Worm (Caenorhabditis elegans) whole organism, late embryonic: Measurements from ENCODE around the gene col-94.
A peak's percentile ranks its signal among the peaks of the same experiment; 100 is the strongest.

ENCODE experiments used
- C08G9.2 ChIP-seq: sonication (generic microtip); optimal IDR thresholded peaks from 2 replicates; lab custom pipeline; 2016; ENCODE audit warnings: mild to moderate bottlenecking, missing genetic modification characterization, moderate library complexity, missing compliant biosample characterization
- F13H6.1 ChIP-seq: sonication (generic microtip); optimal IDR thresholded peaks from 2 replicates; lab custom pipeline; 2016; ENCODE audit warnings: missing genetic modification characterization, missing compliant biosample characterization
- T23F11.4 ChIP-seq: fragments of 200-800 bp; sonication (Bioruptor generic); optimal IDR thresholded peaks from 2 replicates; lab custom pipeline; 2018; ENCODE audit warnings: mild to moderate bottlenecking, missing genetic modification characterization, missing compliant biosample characterization
- Y22D7AL.16 ChIP-seq: sonication (generic microtip); optimal IDR thresholded peaks from 2 replicates; lab custom pipeline; 2016; ENCODE audit warnings: missing genetic modification characterization, missing compliant biosample characterization
- ceh-14 ChIP-seq: sonication (generic microtip); optimal IDR thresholded peaks from 2 replicates; lab custom pipeline; 2016; ENCODE audit warnings: missing genotype, missing genetic modification characterization, missing compliant biosample characterization
- ceh-18 ChIP-seq: sonication (generic microtip); optimal IDR thresholded peaks from 2 replicates; lab custom pipeline; 2016; ENCODE audit warnings: missing genetic modification characterization, missing compliant biosample characterization
- ceh-24 ChIP-seq: sonication (generic microtip); optimal IDR thresholded peaks from 2 replicates; lab custom pipeline; 2016; ENCODE audit warnings: mild to moderate bottlenecking, missing genetic modification characterization, missing compliant biosample characterization
- ceh-31 ChIP-seq: sonication (generic microtip); optimal IDR thresholded peaks from 2 replicates; lab custom pipeline; 2016; ENCODE audit warnings: missing genetic modification characterization, missing compliant biosample characterization
- ceh-34 ChIP-seq: sonication (generic microtip); optimal IDR thresholded peaks from 2 replicates; lab custom pipeline; 2016; ENCODE audit warnings: mild to moderate bottlenecking, missing genetic modification characterization, missing compliant biosample characterization
- ceh-45 ChIP-seq: fragments of 200-800 bp; sonication (Bioruptor generic); IDR thresholded peaks from 2 replicates; pipeline ENCODE4 v1.3.6; 2022; ENCODE audit warnings: missing genetic modification reagents, missing genetic modification characterization, missing compliant biosample characterization
- dmd-4 ChIP-seq: sonication (generic microtip); optimal IDR thresholded peaks from 2 replicates; lab custom pipeline; 2016; ENCODE audit warnings: borderline replicate concordance, missing genetic modification characterization, missing compliant biosample characterization
- ets-4 ChIP-seq: sonication (generic microtip); optimal IDR thresholded peaks from 2 replicates; lab custom pipeline; 2016; ENCODE audit warnings: missing genetic modification characterization, missing compliant biosample characterization
- eyg-1 ChIP-seq: sonication (generic microtip); optimal IDR thresholded peaks from 2 replicates; lab custom pipeline; 2016; ENCODE audit warnings: missing genotype, missing genetic modification characterization, missing compliant biosample characterization
- hlh-13 ChIP-seq: fragments of 200-800 bp; sonication (Bioruptor generic); optimal IDR thresholded peaks from 2 replicates; lab custom pipeline; 2018; ENCODE audit warnings: mild to moderate bottlenecking, missing genetic modification characterization, missing compliant biosample characterization
- hlh-30 ChIP-seq: sonication (generic microtip); optimal IDR thresholded peaks from 2 replicates; lab custom pipeline; 2017; ENCODE audit warnings: antibody characterized with exemption, missing genetic modification characterization, missing compliant biosample characterization; ENCODE audit not compliant: insufficient read depth
- hlh-8 ChIP-seq: sonication (generic microtip); optimal IDR thresholded peaks from 2 replicates; lab custom pipeline; 2016; ENCODE audit warnings: missing genotype, missing genetic modification characterization, missing compliant biosample characterization
- lim-6 ChIP-seq: sonication (generic microtip); optimal IDR thresholded peaks from 2 replicates; lab custom pipeline; 2016; ENCODE audit warnings: missing genetic modification characterization, missing compliant biosample characterization
- lin-11 ChIP-seq: fragments of 200-800 bp; sonication (Bioruptor generic); optimal IDR thresholded peaks from 2 replicates; lab custom pipeline; 2018; ENCODE audit warnings: mild to moderate bottlenecking, missing genetic modification characterization, missing compliant biosample characterization
- madf-2 ChIP-seq: sonication (generic microtip); optimal IDR thresholded peaks from 2 replicates; lab custom pipeline; 2017; ENCODE audit warnings: missing genetic modification characterization, missing compliant biosample characterization
- mec-3 ChIP-seq: sonication (generic microtip); optimal IDR thresholded peaks from 2 replicates; lab custom pipeline; 2016; ENCODE audit warnings: borderline replicate concordance, missing genetic modification characterization, missing compliant biosample characterization
- nhr-11 ChIP-seq: fragments of 150-350 bp; optimal IDR thresholded peaks from 2 replicates; lab custom pipeline; 2014; ENCODE audit warnings: missing biosample characterization, missing genetic modification characterization
- odd-2 ChIP-seq: sonication (generic microtip); optimal IDR thresholded peaks from 2 replicates; lab custom pipeline; 2017; ENCODE audit warnings: antibody characterized with exemption, mild to moderate bottlenecking, missing genetic modification characterization, missing compliant biosample characterization
- pag-3 ChIP-seq: sonication (generic microtip); optimal IDR thresholded peaks from 2 replicates; lab custom pipeline; 2016; ENCODE audit warnings: missing compliant biosample characterization, missing genetic modification characterization, borderline replicate concordance
- pat-9 ChIP-seq: fragments of 200-800 bp; sonication (Bioruptor generic); optimal IDR thresholded peaks from 2 replicates; lab custom pipeline; 2018; ENCODE audit warnings: mild to moderate bottlenecking, missing genetic modification characterization, moderate library complexity, missing compliant biosample characterization
- pha-2 ChIP-seq: sonication (generic microtip); optimal IDR thresholded peaks from 2 replicates; lab custom pipeline; 2017; ENCODE audit warnings: mild to moderate bottlenecking, missing genetic modification characterization, missing compliant biosample characterization
- pha-4 ChIP-seq: fragments of 150-350 bp; optimal IDR thresholded peaks from 2 replicates; lab custom pipeline; 2018; ENCODE audit warnings: missing biosample characterization, missing genetic modification reagents, missing genetic modification characterization
- pros-1 ChIP-seq: fragments of 150-350 bp; optimal IDR thresholded peaks from 2 replicates; lab custom pipeline; 2014; ENCODE audit warnings: missing biosample characterization, missing genetic modification reagents, missing genetic modification characterization
- ref-2 ChIP-seq: sonication (generic microtip); optimal IDR thresholded peaks from 2 replicates; lab custom pipeline; 2016; ENCODE audit warnings: missing genetic modification characterization, missing compliant biosample characterization
- sdc-2 ChIP-seq: sonication (generic microtip); optimal IDR thresholded peaks from 2 replicates; lab custom pipeline; 2016; ENCODE audit warnings: missing genotype, missing genetic modification characterization, missing compliant biosample characterization
- sox-2 ChIP-seq: fragments of 200-800 bp; sonication (Bioruptor generic); IDR thresholded peaks from 2 replicates; pipeline ENCODE4 v1.3.6; 2022; ENCODE audit warnings: missing genetic modification reagents, missing genetic modification characterization, missing compliant biosample characterization
- sox-4 ChIP-seq: sonication (generic microtip); optimal IDR thresholded peaks from 2 replicates; lab custom pipeline; 2017; ENCODE audit warnings: mild to moderate bottlenecking, missing genetic modification characterization, inconsistent platforms, missing compliant biosample characterization
- syd-9 ChIP-seq: sonication (generic microtip); optimal IDR thresholded peaks from 2 replicates; lab custom pipeline; 2016; ENCODE audit warnings: mild to moderate bottlenecking, missing genetic modification characterization, moderate library complexity, missing compliant biosample characterization
- tbx-7 ChIP-seq: sonication (generic microtip); optimal IDR thresholded peaks from 2 replicates; lab custom pipeline; 2016; ENCODE audit warnings: missing genotype, missing genetic modification characterization, missing compliant biosample characterization
- ttx-3 ChIP-seq: sonication (generic microtip); optimal IDR thresholded peaks from 2 replicates; lab custom pipeline; 2016; ENCODE audit warnings: missing genetic modification reagents, missing genetic modification characterization, missing compliant biosample characterization
- unc-55 ChIP-seq: sonication (generic microtip); optimal IDR thresholded peaks from 2 replicates; lab custom pipeline; 2017; ENCODE audit warnings: missing biosample characterization, missing genetic modification reagents, missing genetic modification characterization
- zip-5 ChIP-seq: sonication (generic microtip); optimal IDR thresholded peaks from 2 replicates; lab custom pipeline; 2016; ENCODE audit warnings: missing genetic modification characterization, missing compliant biosample characterization

col-94 gene

DNA sequence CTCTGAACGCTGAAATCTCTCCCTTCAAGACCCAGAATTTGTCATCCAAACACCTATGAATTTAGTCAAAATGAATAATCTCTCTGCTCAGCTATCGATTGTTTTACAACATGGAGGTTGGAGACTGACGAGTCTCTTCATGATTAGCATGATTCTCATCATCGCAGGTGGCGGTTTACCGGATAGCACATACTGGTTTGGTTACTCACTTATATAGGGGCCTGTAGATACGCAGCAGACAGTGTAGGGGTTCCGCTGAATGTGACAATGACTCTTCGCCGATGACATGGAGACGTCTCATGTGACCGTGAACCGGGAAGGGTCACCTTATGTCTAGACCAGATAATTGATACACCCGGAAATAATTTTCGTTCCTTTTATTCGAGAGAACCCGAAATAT lies 11.1 kb downstream of the col-94 start:
- no peak for TF ChIP-seq zip-5 (tag; lab: Kevin White, UChicago)
- TF ChIP-seq C08G9.2: no peak
- TF ChIP-seq T23F11.4 (GFP tag; lab: Kevin White, UChicago): no peak
- TF ChIP-seq ttx-3 (tag; lab: Kevin White, UChicago): no peak
- TF ChIP-seq lim-6 (tag; lab: Kevin White, UChicago): no peak
- TF ChIP-seq, all 69 proteins: peak for 0

DNA sequence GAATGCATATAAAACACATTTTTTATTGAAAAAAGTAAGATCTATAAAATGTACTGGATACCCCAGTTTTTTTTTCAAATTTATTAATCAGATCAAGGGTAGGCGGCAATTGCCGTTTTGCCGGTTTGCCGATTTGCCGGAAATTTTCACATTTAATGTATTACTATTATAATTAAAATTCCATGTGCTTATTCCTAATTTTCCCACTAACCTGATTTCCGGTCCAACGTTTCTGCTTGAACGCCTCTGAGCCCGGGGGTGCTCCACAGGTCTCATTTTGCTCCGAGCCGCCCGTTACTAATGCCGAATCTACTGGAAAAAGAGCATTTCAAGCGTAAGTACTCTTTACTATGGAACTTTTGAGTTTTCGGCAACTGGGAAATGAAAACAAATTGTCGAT lies 18.0 kb downstream of the col-94 start, which contains the start of gene dhc-4:
Gene dhc-4 (plus strand): TSS at position 301 of the 400 bp plus-strand sequence.
- TF ChIP-seq sdc-2 (tag; lab: Kevin White, UChicago): no peak
- TF ChIP-seq ceh-24: no peak
- no peak for TF ChIP-seq dmd-4 (tag; lab: Kevin White, UChicago)
- no peak for TF ChIP-seq tbx-7 (tag; lab: Kevin White, UChicago)
- no peak for TF ChIP-seq unc-55 (GFP tag; lab: Kevin White, UChicago)
- no peak for TF ChIP-seq ceh-18 (tag; lab: Kevin White, UChicago)
- TF ChIP-seq pag-3 (tag; lab: Kevin White, UChicago): no peak
- TF ChIP-seq hlh-8 (tag; lab: Kevin White, UChicago): no peak
- TF ChIP-seq pat-9 (tag; lab: Kevin White, UChicago): no peak
- no peak for TF ChIP-seq odd-2

DNA sequence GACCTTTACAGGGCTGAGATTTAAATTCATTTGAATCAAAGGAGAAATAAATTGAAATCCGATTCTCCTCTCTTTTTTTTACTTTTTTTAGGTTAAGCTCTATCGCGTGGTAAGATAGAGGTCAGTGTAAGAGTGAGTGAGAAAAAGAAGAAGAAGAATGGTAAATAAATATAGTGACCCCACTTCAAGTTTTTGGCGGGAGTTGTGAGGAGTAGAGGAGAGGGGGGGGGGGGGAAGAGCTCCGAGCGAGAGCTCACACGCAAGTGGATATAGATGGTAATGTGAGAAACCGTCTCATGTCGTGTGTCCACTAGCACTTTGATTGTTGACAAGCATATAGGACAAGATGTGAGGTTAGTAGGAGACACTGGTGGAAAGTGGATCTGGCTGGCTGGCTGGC lies 20.7 kb downstream of the col-94 start, which contains the start of gene W05B2.2:
Gene W05B2.2 (minus strand): TSS at position 101 of the 400 bp plus-strand sequence.
- TF ChIP-seq hlh-30 (tag; lab: Kevin White, UChicago) (no peak), pha-4 (tag; lab: Kevin White, UChicago) (no peak), syd-9 (tag; lab: Kevin White, UChicago) (no peak), F13H6.1 (tag; lab: Kevin White, UChicago) (no peak), Y22D7AL.16 (tag; lab: Kevin White, UChicago) (no peak), ceh-34 (tag; lab: Kevin White, UChicago) (peak; percentile 50)

DNA sequence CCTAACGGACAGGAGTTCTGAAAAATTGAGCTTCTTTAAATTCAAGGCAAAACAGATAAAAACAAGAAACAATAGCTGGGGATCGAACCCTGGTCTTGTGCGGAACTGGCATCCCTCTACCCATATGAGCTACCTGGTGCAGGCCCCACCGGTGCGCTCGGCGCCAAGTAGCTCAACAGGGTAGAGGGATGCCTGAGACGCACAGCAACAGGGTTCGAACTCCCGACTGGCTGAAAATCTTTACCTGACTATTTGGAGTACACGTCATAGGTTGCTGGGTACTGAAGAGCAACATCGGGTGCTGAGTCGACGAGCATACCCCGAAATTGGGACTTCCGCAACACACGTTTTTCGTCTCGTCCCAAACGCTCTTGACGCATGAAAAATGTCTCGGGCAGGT lies 24.8 kb downstream of the col-94 start:
- TF ChIP-seq dmd-4 (tag; lab: Kevin White, UChicago) (no peak), pros-1 (tag; lab: Kevin White, UChicago) (no peak), madf-2 (tag; lab: Kevin White, UChicago) (no peak), ref-2 (no peak), sox-2 (no peak), eyg-1 (tag; lab: Kevin White, UChicago) (no peak), ceh-45 (no peak), C08G9.2 (no peak), nhr-11 (tag; lab: Kevin White, UChicago) (no peak), lin-11 (no peak), sox-4 (tag; lab: Kevin White, UChicago) (no peak), hlh-13 (GFP tag; lab: Kevin White, UChicago) (no peak), F13H6.1 (tag; lab: Kevin White, UChicago) (no peak), ceh-31 (tag; lab: Kevin White, UChicago) (no peak)

DNA sequence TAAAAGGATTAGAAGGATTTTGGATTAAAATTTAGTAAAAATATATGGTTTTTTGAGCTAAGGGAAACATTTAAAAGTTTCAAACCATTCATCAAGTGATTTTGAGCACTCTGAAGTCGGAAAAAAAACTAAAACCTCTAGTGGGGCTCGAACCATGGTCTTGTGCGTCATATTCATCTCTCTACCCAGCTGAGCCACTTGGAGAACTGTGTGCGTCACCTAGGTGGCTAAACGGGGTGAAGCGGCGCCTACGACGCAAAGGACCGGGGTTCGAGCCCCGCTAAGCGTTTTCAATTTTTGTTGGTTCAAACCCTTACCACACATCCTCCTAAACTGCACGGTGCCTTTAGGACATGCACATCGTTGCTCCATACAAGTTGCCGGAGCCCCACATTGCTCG lies 27.3 kb downstream of the col-94 start:
- TF ChIP-seq dmd-4 (tag; lab: Kevin White, UChicago): no peak
- TF ChIP-seq ets-4 (tag; lab: Kevin White, UChicago): no peak
- TF ChIP-seq mec-3 (tag; lab: Kevin White, UChicago): no peak
- no peak for TF ChIP-seq ceh-14 (tag; lab: Kevin White, UChicago)
- no peak for TF ChIP-seq eyg-1 (tag; lab: Kevin White, UChicago)
- no peak for TF ChIP-seq sox-2
- no peak for TF ChIP-seq hlh-30 (tag; lab: Kevin White, UChicago)
- TF ChIP-seq ceh-31 (tag; lab: Kevin White, UChicago): no peak
- TF ChIP-seq pag-3 (tag; lab: Kevin White, UChicago): no peak
- no peak for TF ChIP-seq ceh-18 (tag; lab: Kevin White, UChicago)
- no peak for TF ChIP-seq pha-2 (tag; lab: Kevin White, UChicago)
